Worm (Caenorhabditis elegans) whole organism, young adult: ENCODE data around the gene ZC168.2.

Source experiments
- F52B5.7 ChIP-seq: sonication (generic microtip); optimal IDR thresholded peaks from 2 replicates; lab custom pipeline; 2016; ENCODE audit warnings: mild to moderate bottlenecking, missing genetic modification characterization, missing compliant biosample characterization
- dpl-1 ChIP-seq: fragments of 150-350 bp; optimal IDR thresholded peaks from 2 replicates; lab custom pipeline; 2014; ENCODE audit warnings: missing biosample characterization, missing genetic modification reagents, missing genetic modification characterization
- efl-1 ChIP-seq: fragments of 150-350 bp; optimal IDR thresholded peaks from 2 replicates; lab custom pipeline; 2014; ENCODE audit warnings: missing biosample characterization, missing genetic modification reagents, missing genetic modification characterization
- egl-44 ChIP-seq: fragments of 200-800 bp; sonication (Bioruptor generic); IDR thresholded peaks from 2 replicates; pipeline ENCODE4 v1.3.6; 2022; ENCODE audit warnings: missing genetic modification reagents, missing genetic modification characterization, missing compliant biosample characterization
- lin-35 ChIP-seq, 3 experiments: fragments of 150-350 bp in 2 of 3; sonication (generic microtip) in 1 of 3; optimal IDR thresholded peaks; 2 replicates each; lab custom pipeline; 2014 to 2018; ENCODE audit warnings: missing biosample characterization in 3 of 3, missing genetic modification characterization in 3 of 3, missing genetic modification reagents in 3 of 3
- nhr-80 ChIP-seq: sonication (generic microtip); optimal IDR thresholded peaks from 2 replicates; lab custom pipeline; 2016; ENCODE audit warnings: missing genetic modification characterization, missing compliant biosample characterization
- snpc-4 ChIP-seq, 5 experiments: fragments of 150-350 bp in 1 of 5; sonication (generic microtip) in 4 of 5; optimal IDR thresholded peaks; 2 replicates each; lab custom pipeline; 2014 to 2018; ENCODE audit warnings: missing genetic modification characterization in 5 of 5, missing biosample characterization in 3 of 5, antibody characterized with exemption in 2 of 5, mild to moderate bottlenecking in 2 of 5, missing compliant biosample characterization in 2 of 5, missing genotype in 2 of 5, moderate library complexity in 2 of 5, missing genetic modification reagents in 1 of 5
- tlf-1 ChIP-seq: fragments of 200-800 bp; sonication (Bioruptor generic); optimal IDR thresholded peaks from 2 replicates; lab custom pipeline; 2018; ENCODE audit warnings: mild to moderate bottlenecking, missing genetic modification characterization, missing compliant biosample characterization
- unc-62 ChIP-seq: fragments of 150-350 bp; optimal IDR thresholded peaks from 2 replicates; lab custom pipeline; 2014; ENCODE audit warnings: missing biosample characterization, missing genetic modification reagents, missing genetic modification characterization

- TF ChIP-seq lin-35 (GFP tag; optimal IDR thresholded peaks at IDR 0.05; lab: Kevin White, UChicago) (no peak), tlf-1 (GFP tag; lab: Kevin White, UChicago) (no peak), nhr-80 (tag; lab: Kevin White, UChicago) (no peak), unc-62 (no peak), F52B5.7 (tag; lab: Kevin White, UChicago) (no peak), efl-1 (GFP tag; lab: Kevin White, UChicago) (no peak), dpl-1 (GFP tag; lab: Kevin White, UChicago) (no peak), egl-44 (GFP tag; lab: Robert Waterston, UW) (no peak), snpc-4 (GFP tag; optimal IDR thresholded peaks at IDR 0.05; lab: Kevin White, UChicago) (no peak), snpc-4 (tag; optimal IDR thresholded peaks at IDR 0.05; lab: Kevin White, UChicago) (no peak)
Measured at ce11 chrIV:10685758-10686157, 42.1 kb upstream of the ZC168.2 start, which contains the start of the genes K08C7.6 and R102.1.
